Fruit fly (Drosophila melanogaster) whole organism, embryonic: ENCODE measurements around the gene CG11811.
A peak's percentile ranks its signal among the peaks of the same experiment; 100 is the strongest.

ENCODE experiments used
- Ada2b ChIP-seq: fragments of 200-800 bp; sonication (Bioruptor generic); IDR thresholded peaks from 2 replicates; pipeline ENCODE4 v1.3.6; 2022; ENCODE audit warnings: missing biosample characterization, missing genetic modification characterization
- Aef1 ChIP-seq: fragments of 200-800 bp; sonication (Bioruptor generic); IDR thresholded peaks from 3 replicates; pipeline ENCODE4 v1.3.6; 2022; ENCODE audit warnings: missing biosample characterization, missing genetic modification characterization
- Bteb2 ChIP-seq: fragments of 200-800 bp; sonication (Bioruptor generic); optimal IDR thresholded peaks from 2 replicates; lab custom pipeline; 2016; ENCODE audit warnings: missing biosample characterization, missing genetic modification characterization
- CG12155 ChIP-seq: fragments of 200-800 bp; sonication (Bioruptor generic); optimal IDR thresholded peaks from 3 replicates; lab custom pipeline; 2016; ENCODE audit warnings: missing biosample characterization, missing genetic modification characterization
- CG12769 ChIP-seq: fragments of 200-800 bp; sonication (Bioruptor generic); optimal IDR thresholded peaks from 2 replicates; lab custom pipeline; 2019; ENCODE audit warnings: missing biosample characterization, mild to moderate bottlenecking, missing genetic modification characterization, moderate library complexity
- CG13424 ChIP-seq: fragments of 200-800 bp; sonication (Bioruptor generic); optimal IDR thresholded peaks from 2 replicates; lab custom pipeline; 2019; ENCODE audit warnings: missing biosample characterization, mild to moderate bottlenecking, missing genetic modification characterization, moderate library complexity
- CG13775 ChIP-seq: fragments of 200-800 bp; sonication (Bioruptor generic); optimal IDR thresholded peaks from 3 replicates; lab custom pipeline; 2017; ENCODE audit warnings: missing biosample characterization, mild to moderate bottlenecking, missing genetic modification characterization
- CG14014 ChIP-seq: fragments of 200-800 bp; sonication (Bioruptor generic); IDR thresholded peaks from 2 replicates; pipeline ENCODE4 v1.3.6; 2022; ENCODE audit warnings: missing biosample characterization, missing genetic modification characterization
- CG14965 ChIP-seq: fragments of 200-800 bp; sonication (Bioruptor generic); optimal IDR thresholded peaks from 2 replicates; lab custom pipeline; 2016; ENCODE audit warnings: missing biosample characterization, missing genetic modification characterization, borderline replicate concordance
- CG15514 ChIP-seq: fragments of 200-800 bp; sonication (Bioruptor generic); optimal IDR thresholded peaks from 3 replicates; lab custom pipeline; 2017; ENCODE audit warnings: missing biosample characterization, missing genetic modification characterization, mild to moderate bottlenecking, moderate library complexity, missing genetic modification reagents
- CG17328 ChIP-seq: fragments of 200-800 bp; sonication (Bioruptor generic); IDR thresholded peaks from 2 replicates; pipeline ENCODE4 v1.3.6; 2022; ENCODE audit warnings: missing biosample characterization, missing genetic modification characterization
- CG1832 ChIP-seq: fragments of 200-800 bp; sonication (Bioruptor generic); optimal IDR thresholded peaks from 2 replicates; lab custom pipeline; 2017; ENCODE audit warnings: missing biosample characterization, mild to moderate bottlenecking, missing genetic modification characterization, inconsistent platforms
- CG31365 ChIP-seq: fragments of 200-800 bp; sonication (Bioruptor generic); optimal IDR thresholded peaks from 2 replicates; lab custom pipeline; 2018; ENCODE audit warnings: missing biosample characterization, mild to moderate bottlenecking, missing genetic modification characterization
- CG31441 ChIP-seq: fragments of 200-800 bp; sonication (Bioruptor generic); IDR thresholded peaks from 2 replicates; pipeline ENCODE4 v1.3.6; 2022; ENCODE audit warnings: missing biosample characterization, missing genetic modification characterization
- CG33213 ChIP-seq: fragments of 200-800 bp; sonication (Bioruptor generic); optimal IDR thresholded peaks from 3 replicates; lab custom pipeline; 2016; ENCODE audit warnings: missing biosample characterization, missing genetic modification characterization
- CG34376 ChIP-seq: fragments of 200-800 bp; sonication (Bioruptor generic); optimal IDR thresholded peaks from 2 replicates; lab custom pipeline; 2018; ENCODE audit warnings: missing biosample characterization, mild to moderate bottlenecking, missing genetic modification characterization
- CG3838 ChIP-seq: fragments of 200-800 bp; sonication (Bioruptor generic); optimal IDR thresholded peaks from 3 replicates; lab custom pipeline; 2016; ENCODE audit warnings: missing biosample characterization, missing genetic modification characterization
- CG6175 ChIP-seq: fragments of 200-800 bp; sonication (Bioruptor generic); IDR thresholded peaks from 3 replicates; pipeline ENCODE4 v1.3.6; 2022; ENCODE audit warnings: missing biosample characterization, missing genetic modification characterization
- CG7745 ChIP-seq: fragments of 200-800 bp; sonication (Bioruptor generic); optimal IDR thresholded peaks from 2 replicates; lab custom pipeline; 2018; ENCODE audit warnings: missing biosample characterization, mild to moderate bottlenecking, missing genetic modification characterization, moderate library complexity
- CG8089 ChIP-seq: fragments of 200-800 bp; sonication (Bioruptor generic); optimal IDR thresholded peaks from 3 replicates; lab custom pipeline; 2016; ENCODE audit warnings: missing biosample characterization, missing genetic modification characterization
- CG9215 ChIP-seq: fragments of 200-800 bp; sonication (Bioruptor generic); IDR thresholded peaks from 2 replicates; pipeline ENCODE4 v1.3.6; 2022; ENCODE audit warnings: missing biosample characterization, missing genetic modification characterization
- CG9932 ChIP-seq: fragments of 200-800 bp; sonication (Bioruptor generic); IDR thresholded peaks from 2 replicates; pipeline ENCODE4 v1.3.6; 2022; ENCODE audit warnings: missing biosample characterization, missing genetic modification characterization
- E2f2 ChIP-seq: fragments of 200-800 bp; sonication (Bioruptor generic); IDR thresholded peaks from 2 replicates; pipeline ENCODE4 v1.3.6; 2022; ENCODE audit warnings: missing biosample characterization, missing genetic modification characterization
- H2.0 ChIP-seq: fragments of 200-800 bp; sonication (Bioruptor generic); IDR thresholded peaks from 2 replicates; pipeline ENCODE4 v1.3.6; 2022; ENCODE audit warnings: missing biosample characterization, missing genetic modification characterization
- HmgD ChIP-seq: fragments of 200-800 bp; sonication (Bioruptor generic); optimal IDR thresholded peaks from 3 replicates; lab custom pipeline; 2016; ENCODE audit warnings: missing biosample characterization, missing genetic modification characterization
- Jarid2 ChIP-seq: fragments of 200-800 bp; sonication (Bioruptor generic); optimal IDR thresholded peaks from 3 replicates; lab custom pipeline; 2017; ENCODE audit warnings: mild to moderate bottlenecking, missing biosample characterization, missing genetic modification reagents, missing genetic modification characterization
- MESR4 ChIP-seq: fragments of 200-800 bp; sonication (Bioruptor generic); optimal IDR thresholded peaks from 2 replicates; lab custom pipeline; 2018; ENCODE audit warnings: missing biosample characterization, mild to moderate bottlenecking, missing genetic modification characterization, moderate library complexity
- MTF-1 ChIP-seq: fragments of 200-800 bp; sonication (Bioruptor generic); optimal IDR thresholded peaks from 2 replicates; lab custom pipeline; 2018; ENCODE audit warnings: missing biosample characterization, mild to moderate bottlenecking, missing genetic modification characterization, borderline replicate concordance
- Mad ChIP-seq: fragments of 200-800 bp; sonication (Bioruptor generic); optimal IDR thresholded peaks from 2 replicates; lab custom pipeline; 2016; ENCODE audit warnings: missing biosample characterization, missing genetic modification characterization
- Med ChIP-seq: fragments of 200-800 bp; sonication (Bioruptor generic); peaks from one replicate; lab custom pipeline; 2016; ENCODE audit warnings: missing biosample characterization, missing genetic modification characterization, mild to moderate bottlenecking, inconsistent platforms, moderate library complexity
- Sry-δ ChIP-seq: fragments of 200-800 bp; sonication (Bioruptor generic); optimal IDR thresholded peaks from 2 replicates; lab custom pipeline; 2016; ENCODE audit warnings: missing biosample characterization, missing genetic modification characterization
- Trl ChIP-seq, 3 experiments: fragments of >200 bp in 2 of 3; fragments of 200-800 bp in 1 of 3; sonication (Bioruptor generic) in 1 of 3; optimal IDR thresholded peaks; 2 replicates in 1 of 3; 3 replicates in 2 of 3; lab custom pipeline; 2016 to 2017; ENCODE audit warnings: missing biosample characterization in 1 of 3, missing genetic modification characterization in 1 of 3
- abd-A ChIP-seq: fragments of 200-800 bp; sonication (Bioruptor generic); optimal IDR thresholded peaks from 3 replicates; lab custom pipeline; 2019; ENCODE audit warnings: missing biosample characterization, mild to moderate bottlenecking, missing genetic modification characterization, moderate library complexity
- ara ChIP-seq: fragments of 200-800 bp; sonication (Bioruptor generic); IDR thresholded peaks from 2 replicates; pipeline ENCODE4 v1.3.6; 2022; ENCODE audit warnings: missing biosample characterization, missing genetic modification characterization
- ash1 ChIP-seq: fragments of 200-800 bp; sonication (Bioruptor generic); optimal IDR thresholded peaks from 2 replicates; lab custom pipeline; 2018; ENCODE audit warnings: missing biosample characterization, mild to moderate bottlenecking, missing genetic modification characterization
- br ChIP-seq: fragments of >200 bp; optimal IDR thresholded peaks from 2 replicates; lab custom pipeline; 2017
- chinmo ChIP-seq: fragments of 200-800 bp; sonication (Bioruptor generic); IDR thresholded peaks from 4 replicates; pipeline ENCODE4 v1.3.6; 2022; ENCODE audit warnings: missing biosample characterization, missing genetic modification characterization; ENCODE audit not compliant: partially characterized antibody
- ewg ChIP-seq: fragments of 200-800 bp; sonication (Bioruptor generic); optimal IDR thresholded peaks from 3 replicates; lab custom pipeline; 2017; ENCODE audit warnings: mild to moderate bottlenecking, missing biosample characterization, missing genetic modification reagents, missing genetic modification characterization
- gcm ChIP-seq: fragments of 200-800 bp; sonication (Bioruptor generic); optimal IDR thresholded peaks from 2 replicates; lab custom pipeline; 2019; ENCODE audit warnings: missing biosample characterization, mild to moderate bottlenecking, missing genetic modification characterization, moderate library complexity
- gcm2 ChIP-seq: fragments of 200-800 bp; sonication (Bioruptor generic); optimal IDR thresholded peaks from 2 replicates; lab custom pipeline; 2016; ENCODE audit warnings: missing biosample characterization, missing genetic modification characterization
- luna ChIP-seq: fragments of 200-800 bp; sonication (Bioruptor generic); optimal IDR thresholded peaks from 2 replicates; lab custom pipeline; 2016; ENCODE audit warnings: missing biosample characterization, missing genetic modification characterization
- so ChIP-seq: fragments of 200-800 bp; sonication (Bioruptor generic); IDR thresholded peaks from 3 replicates; pipeline ENCODE4 v1.3.6; 2022; ENCODE audit warnings: missing biosample characterization, missing genetic modification characterization
- sr ChIP-seq: fragments of 200-800 bp; sonication (Bioruptor generic); IDR thresholded peaks from 3 replicates; pipeline ENCODE4 v1.3.6; 2022; ENCODE audit warnings: missing biosample characterization, missing genetic modification characterization
- tap ChIP-seq: fragments of 200-800 bp; optimal IDR thresholded peaks from 3 replicates; lab custom pipeline; 2019; ENCODE audit warnings: missing biosample characterization, mild to moderate bottlenecking, missing genetic modification characterization, moderate library complexity
- tgo ChIP-seq: fragments of 200-800 bp; sonication (Bioruptor generic); IDR thresholded peaks from 3 replicates; pipeline ENCODE4 v1.3.6; 2022; ENCODE audit warnings: missing biosample characterization, missing genetic modification characterization
- trh ChIP-seq: fragments of 200-800 bp; sonication (Bioruptor generic); optimal IDR thresholded peaks from 2 replicates; lab custom pipeline; 2016; ENCODE audit warnings: missing biosample characterization, missing genetic modification characterization
- ttk ChIP-seq: fragments of 200-800 bp; sonication (Bioruptor generic); IDR thresholded peaks from 2 replicates; pipeline ENCODE4 v2.1.2; 2022; ENCODE audit warnings: missing biosample characterization, missing genetic modification characterization
- vvl ChIP-seq: fragments of 200-800 bp; sonication (Bioruptor generic); IDR thresholded peaks from 2 replicates; pipeline ENCODE4 v1.3.6; 2022; ENCODE audit warnings: missing biosample characterization, missing genetic modification characterization
- wek ChIP-seq: fragments of 200-800 bp; sonication (Bioruptor generic); optimal IDR thresholded peaks from 3 replicates; lab custom pipeline; 2018; ENCODE audit warnings: missing biosample characterization, mild to moderate bottlenecking, missing genetic modification characterization, moderate library complexity
- z ChIP-seq: fragments of 200-800 bp; sonication (Bioruptor generic); IDR thresholded peaks from 3 replicates; pipeline ENCODE4 v1.3.6; 2022; ENCODE audit warnings: missing biosample characterization, missing genetic modification characterization

CG11811 gene

DNA sequence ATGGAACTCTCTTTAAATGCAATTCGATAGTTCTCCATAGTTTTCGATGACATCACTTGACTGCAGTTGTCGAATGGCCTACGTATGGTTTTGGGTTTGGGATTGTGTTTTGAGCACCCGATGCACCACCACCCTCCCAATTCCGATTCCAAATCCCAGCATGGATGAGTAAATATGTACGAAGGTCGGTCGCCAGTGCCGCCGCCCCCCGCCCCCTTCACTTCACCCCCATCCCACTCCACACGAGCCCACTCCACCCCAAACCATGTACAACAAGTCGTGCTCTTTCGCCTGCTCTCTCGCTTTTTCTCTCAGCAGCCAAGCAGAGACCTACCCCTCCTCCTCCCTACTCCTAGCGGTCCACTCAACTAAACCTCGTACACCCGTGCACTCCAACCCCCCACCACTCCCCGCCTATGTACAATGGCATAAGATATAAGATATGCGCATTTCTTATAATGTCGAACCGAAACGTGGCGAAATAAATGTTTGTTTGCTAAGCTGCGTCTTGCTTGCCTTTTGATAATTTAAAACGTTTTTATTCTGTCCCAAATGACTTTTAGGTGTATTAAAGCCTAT, 10.0 kb upstream of the CG11811 start (continued):
- TF ChIP-seq ash1 (GFP tag; lab: Kevin White, UChicago) (peak; percentile 35), abd-A (tag; lab: Kevin White, UChicago) (peak; percentile 41), gcm (GFP tag; lab: Kevin White, UChicago) (peak; percentile 2), CG14965 (no peak), gcm2 (GFP tag; lab: Kevin White, UChicago) (no peak), Mad (GFP tag; lab: Kevin White, UChicago) (no peak), trh (GFP tag; lab: Kevin White, UChicago) (no peak), Med (peak; percentile 71), wek (GFP tag; lab: Kevin White, UChicago) (peak; percentile 23), z (GFP tag; lab: Robert Waterston, UW) (peak; percentile 66; the same call in 1 of the 3 replicates), Sry-δ (no peak), CG14014 (GFP tag; lab: Robert Waterston, UW) (0 out of 2 replicates have a peak, but pooled peaks have one; percentile 10), CG13775 (no peak), CG34376 (GFP tag; lab: Kevin White, UChicago) (no peak), CG8089 (GFP tag; lab: Kevin White, UChicago) (no peak), CG6175 (GFP tag; lab: Robert Waterston, UW) (0 out of 3 replicates have a peak, but pooled peaks have one; percentile 45), luna (GFP tag; lab: Kevin White, UChicago) (no peak), CG17328 (GFP tag; lab: Robert Waterston, UW) (no peak), CG31365 (tag; lab: Kevin White, UChicago) (no peak), ara (GFP tag; lab: Robert Waterston, UW) (0 out of 2 replicates have a peak, but pooled peaks have one; percentile 32), Trl (optimal IDR thresholded peaks at IDR 0.05; lab: Kevin White, UChicago) (peak; percentile 48 to 77), Trl (GFP tag; optimal IDR thresholded peaks at IDR 0.05; lab: Kevin White, UChicago) (no peak), br (no peak), CG9932 (GFP tag; lab: Robert Waterston, UW) (0 out of 2 replicates have a peak, but pooled peaks have one; percentile 18), chinmo (peak; percentile 92), vvl (peak; percentile 73), CG15514 (GFP tag; lab: Kevin White, UChicago) (peak; percentile 35), CG9215 (GFP tag; lab: Robert Waterston, UW) (no peak), CG1832 (GFP tag; lab: Kevin White, UChicago) (peak; percentile 12), CG3838 (no peak), CG31441 (GFP tag; lab: Robert Waterston, UW) (no peak), CG7745 (tag; lab: Kevin White, UChicago) (no peak), ttk (peak; percentile 42; the same call in 1 of the 2 replicates), so (GFP tag; lab: Robert Waterston, UW) (peak; percentile 40; the same call in 1 of the 3 replicates), Jarid2 (GFP tag; lab: Kevin White, UChicago) (no peak), HmgD (GFP tag; lab: Kevin White, UChicago) (no peak), CG12769 (tag; lab: Kevin White, UChicago) (peak; percentile 28), E2f2 (GFP tag; lab: Robert Waterston, UW) (0 out of 2 replicates have a peak, but pooled peaks have one; percentile 12), MESR4 (GFP tag; lab: Kevin White, UChicago) (no peak), Bteb2 (GFP tag; lab: Kevin White, UChicago) (no peak), MTF-1 (GFP tag; lab: Kevin White, UChicago) (no peak), CG13424 (tag; lab: Kevin White, UChicago) (no peak), ewg (GFP tag; lab: Kevin White, UChicago) (no peak), tgo (GFP tag; lab: Robert Waterston, UW) (no peak), tap (tag; lab: Kevin White, UChicago) (no peak), CG12155 (GFP tag; lab: Kevin White, UChicago) (no peak), Ada2b (GFP tag; lab: Robert Waterston, UW) (no peak), CG33213 (no peak), sr (GFP tag; lab: Robert Waterston, UW) (0 out of 3 replicates have a peak, but pooled peaks have one; percentile 40), H2.0 (GFP tag; lab: Robert Waterston, UW) (peak; percentile 10; the same call in 1 of the 2 replicates), Aef1 (no peak)
